Fruit fly (Drosophila melanogaster): ENCODE data around the gene baf.

Gene baf

dm6 chr2L:8031588-8031987 lies 2.3 kb downstream of the baf start:
- TF ChIP-seq CG8478 (optimal IDR thresholded peaks at IDR 0.05): no peak
- TF ChIP-seq CTCF (optimal IDR thresholded peaks at IDR 0.05): no peak

- TF ChIP-seq CTCF (optimal IDR thresholded peaks at IDR 0.05) (no peak), CG8478 (optimal IDR thresholded peaks at IDR 0.05) (no peak)
These were observed 4.5 kb downstream of the baf start for dm6 chr2L:8033756-8034155.

- no peak for TF ChIP-seq CTCF (optimal IDR thresholded peaks at IDR 0.05)
- no peak for TF ChIP-seq CG8478 (optimal IDR thresholded peaks at IDR 0.05)
These were observed 5.5 kb downstream of the baf start for dm6 chr2L:8034734-8035133.

dm6 chr2L:8039688-8040087 lies 10.4 kb downstream of the baf start, which contains the start of gene CG7367:
CG7367 (minus strand) TSS chr2L:8039788.
- no peak for TF ChIP-seq CG8478 (optimal IDR thresholded peaks at IDR 0.05)
- no peak for TF ChIP-seq CTCF (optimal IDR thresholded peaks at IDR 0.05)

dm6 chr2L:8040872-8041271 lies 11.6 kb downstream of the baf start, which contains the start of gene CCDC53:
CCDC53 (plus strand) TSS chr2L:8041106.
- TF ChIP-seq CTCF (optimal IDR thresholded peaks at IDR 0.05) (no peak), CG8478 (optimal IDR thresholded peaks at IDR 0.05) (no peak)

- TF ChIP-seq CG8478 (optimal IDR thresholded peaks at IDR 0.05): no peak
- TF ChIP-seq CTCF (optimal IDR thresholded peaks at IDR 0.05): peak in 1 of 2 experiments; percentile 19
These were observed 13.5 kb downstream of the baf start, which contains the start of gene RpL36A for dm6 chr2L:8042645-8043281. RpL36A (minus strand) TSS chr2L:8042909.

- TF ChIP-seq CTCF (optimal IDR thresholded peaks at IDR 0.05) (no peak), CG8478 (optimal IDR thresholded peaks at IDR 0.05) (no peak)
These were observed 14.0 kb downstream of the baf start, which contains the start of gene Megf8 for dm6 chr2L:8043282-8043668. Megf8 (plus strand) TSS chr2L:8043471.

dm6 chr2L:8071112-8071976 lies 42.1 kb downstream of the baf start, which contains the start of gene poe:
poe (minus strand) TSS chr2L:8071624.
- TF ChIP-seq CTCF (optimal IDR thresholded peaks at IDR 0.05): no peak
- TF ChIP-seq CG8478 (optimal IDR thresholded peaks at IDR 0.05): no peak

dm6 chr2L:8072692-8073091 lies 43.4 kb downstream of the baf start, which contains the start of the genes MED20 and Trf:
MED20 (minus strand) TSS chr2L:8072848.
Trf (plus strand) TSS chr2L:8072895.
- peak in 1 of 2 experiments; percentile 7 for TF ChIP-seq CTCF (optimal IDR thresholded peaks at IDR 0.05)
- TF ChIP-seq CG8478 (optimal IDR thresholded peaks at IDR 0.05): no peak
